Fruit fly (Drosophila melanogaster) whole organism, prepupa: ENCODE data around the gene CG13917.
A peak's percentile ranks its signal among the peaks of the same experiment; 100 is the strongest.

Experiments
- Blimp-1 ChIP-seq: fragments of 200-800 bp; sonication (Bioruptor generic); optimal IDR thresholded peaks from 3 replicates; lab custom pipeline; 2017; ENCODE audit warnings: missing biosample characterization, missing genetic modification characterization, mild to moderate bottlenecking, moderate library complexity, missing genetic modification reagents
- CG10631 ChIP-seq: fragments of 200-800 bp; sonication (Bioruptor generic); optimal IDR thresholded peaks from 2 replicates; lab custom pipeline; 2016; ENCODE audit warnings: missing biosample characterization, missing genetic modification characterization
- CG10669 ChIP-seq: fragments of 200-800 bp; sonication (Bioruptor generic); optimal IDR thresholded peaks from 3 replicates; lab custom pipeline; 2018; ENCODE audit warnings: missing biosample characterization, mild to moderate bottlenecking, missing genetic modification characterization, moderate library complexity
- CG11294 ChIP-seq: fragments of 200-800 bp; sonication (Bioruptor generic); IDR thresholded peaks from 2 replicates; pipeline ENCODE4 v1.3.6; 2022; ENCODE audit warnings: missing biosample characterization, missing genetic modification characterization
- CG11762 ChIP-seq: fragments of 200-800 bp; sonication (Bioruptor generic); optimal IDR thresholded peaks from 3 replicates; lab custom pipeline; 2016; ENCODE audit warnings: missing biosample characterization, missing genetic modification characterization; ENCODE audit not compliant: insufficient read depth
- CG11902 ChIP-seq: fragments of 200-800 bp; sonication (Bioruptor generic); optimal IDR thresholded peaks from 3 replicates; lab custom pipeline; 2016; ENCODE audit warnings: missing biosample characterization, missing genetic modification characterization
- CG1621 ChIP-seq: fragments of 200-800 bp; sonication (Bioruptor generic); optimal IDR thresholded peaks from 3 replicates; lab custom pipeline; 2018; ENCODE audit warnings: missing biosample characterization, mild to moderate bottlenecking, missing genetic modification characterization
- CG3032 ChIP-seq: fragments of 200-800 bp; optimal IDR thresholded peaks from 2 replicates; lab custom pipeline; 2019; ENCODE audit warnings: missing biosample characterization, mild to moderate bottlenecking, missing genetic modification characterization, moderate library complexity
- CG31627 ChIP-seq: fragments of 200-800 bp; sonication (Bioruptor generic); optimal IDR thresholded peaks from 3 replicates; lab custom pipeline; 2016; ENCODE audit warnings: missing biosample characterization, missing genetic modification characterization
- CG34406 ChIP-seq: fragments of 200-800 bp; sonication (Bioruptor generic); optimal IDR thresholded peaks from 3 replicates; lab custom pipeline; 2016; ENCODE audit warnings: missing biosample characterization, missing genetic modification characterization
- CG3919 ChIP-seq: fragments of 200-800 bp; sonication (Bioruptor generic); optimal IDR thresholded peaks from 3 replicates; lab custom pipeline; 2016; ENCODE audit warnings: missing biosample characterization, missing genetic modification characterization
- CG4318 ChIP-seq: fragments of 200-800 bp; sonication (Bioruptor generic); optimal IDR thresholded peaks from 3 replicates; lab custom pipeline; 2017; ENCODE audit warnings: missing biosample characterization, mild to moderate bottlenecking, missing genetic modification characterization
- CG6276 ChIP-seq: fragments of 200-800 bp; sonication (Bioruptor generic); optimal IDR thresholded peaks from 2 replicates; lab custom pipeline; 2017; ENCODE audit warnings: missing biosample characterization, mild to moderate bottlenecking, missing genetic modification characterization
- CG6792 ChIP-seq: fragments of 200-800 bp; sonication (Bioruptor generic); optimal IDR thresholded peaks from 3 replicates; lab custom pipeline; 2016; ENCODE audit warnings: missing biosample characterization, missing genetic modification characterization
- CG6854 ChIP-seq: fragments of 200-800 bp; sonication (Bioruptor generic); optimal IDR thresholded peaks from 2 replicates; lab custom pipeline; 2017; ENCODE audit warnings: missing biosample characterization, mild to moderate bottlenecking, missing genetic modification characterization
- CG7368 ChIP-seq: fragments of 200-800 bp; sonication (Bioruptor generic); optimal IDR thresholded peaks from 3 replicates; lab custom pipeline; 2016; ENCODE audit warnings: missing biosample characterization, missing genetic modification characterization
- CG8119 ChIP-seq: fragments of 200-800 bp; sonication (Bioruptor generic); IDR thresholded peaks from 3 replicates; pipeline ENCODE4 v1.3.6; 2022; ENCODE audit warnings: missing biosample characterization, missing genetic modification characterization
- CG8632 ChIP-seq: fragments of 200-800 bp; sonication (Bioruptor generic); optimal IDR thresholded peaks from 3 replicates; lab custom pipeline; 2016; ENCODE audit warnings: missing biosample characterization, missing genetic modification characterization
- Eip78C ChIP-seq: fragments of 200-800 bp; sonication (Bioruptor generic); peaks from one replicate; lab custom pipeline; 2016; ENCODE audit warnings: missing biosample characterization, missing genetic modification characterization
- Eip93F ChIP-seq: fragments of 200-800 bp; sonication (Bioruptor generic); optimal IDR thresholded peaks from 2 replicates; lab custom pipeline; 2016; ENCODE audit warnings: missing biosample characterization, mild to moderate bottlenecking, missing genetic modification characterization
- Ets21C ChIP-seq: fragments of 200-800 bp; sonication (Bioruptor generic); optimal IDR thresholded peaks from 3 replicates; lab custom pipeline; 2016; ENCODE audit warnings: missing biosample characterization, missing genetic modification characterization
- Ets96B ChIP-seq: fragments of 200-800 bp; optimal IDR thresholded peaks from 2 replicates; lab custom pipeline; 2019; ENCODE audit warnings: missing biosample characterization, mild to moderate bottlenecking, missing genetic modification characterization, moderate library complexity
- Gug ChIP-seq: fragments of 200-800 bp; sonication (Bioruptor generic); IDR thresholded peaks from 2 replicates; pipeline ENCODE4 v1.3.6; 2022; ENCODE audit warnings: missing biosample characterization, missing genetic modification characterization
- Hr38 ChIP-seq: sonication (Bioruptor generic); optimal IDR thresholded peaks from 2 replicates; lab custom pipeline; 2016; ENCODE audit warnings: missing biosample characterization, missing genetic modification characterization
- Hr4 ChIP-seq: fragments of 200-800 bp; sonication (Bioruptor generic); optimal IDR thresholded peaks from 3 replicates; lab custom pipeline; 2016; ENCODE audit warnings: missing biosample characterization, missing genetic modification characterization
- Lpt ChIP-seq: fragments of 200-800 bp; sonication (Bioruptor generic); optimal IDR thresholded peaks from 3 replicates; lab custom pipeline; 2016; ENCODE audit warnings: missing biosample characterization, missing genetic modification characterization
- Met ChIP-seq: fragments of 200-800 bp; sonication (Bioruptor generic); optimal IDR thresholded peaks from 3 replicates; lab custom pipeline; 2016; ENCODE audit warnings: missing biosample characterization, missing genetic modification characterization
- OdsH ChIP-seq: fragments of 200-800 bp; sonication (Bioruptor generic); optimal IDR thresholded peaks from 3 replicates; lab custom pipeline; 2016; ENCODE audit warnings: missing biosample characterization, missing genetic modification characterization
- Smox ChIP-seq: fragments of 200-800 bp; sonication (Bioruptor generic); optimal IDR thresholded peaks from 3 replicates; lab custom pipeline; 2016; ENCODE audit warnings: missing biosample characterization, missing genetic modification characterization
- Sox102F ChIP-seq: fragments of 200-800 bp; sonication (Bioruptor generic); optimal IDR thresholded peaks from 2 replicates; lab custom pipeline; 2016; ENCODE audit warnings: missing biosample characterization, mild to moderate bottlenecking, missing genetic modification characterization
- Sox14 ChIP-seq: fragments of 200-800 bp; sonication (Bioruptor generic); optimal IDR thresholded peaks from 3 replicates; lab custom pipeline; 2016; ENCODE audit warnings: missing biosample characterization, missing genetic modification characterization
- Sox15 ChIP-seq: fragments of 200-800 bp; sonication (Bioruptor generic); optimal IDR thresholded peaks from 3 replicates; lab custom pipeline; 2016; ENCODE audit warnings: missing biosample characterization, missing genetic modification characterization
- achi ChIP-seq: fragments of 200-800 bp; sonication (Bioruptor generic); optimal IDR thresholded peaks from 3 replicates; lab custom pipeline; 2016; ENCODE audit warnings: missing biosample characterization, missing genetic modification characterization
- dac ChIP-seq: fragments of 200-800 bp; sonication (Bioruptor generic); optimal IDR thresholded peaks from 2 replicates; lab custom pipeline; 2017; ENCODE audit warnings: missing biosample characterization, mild to moderate bottlenecking, missing genetic modification characterization
- dsx ChIP-seq: fragments of 200-800 bp; optimal IDR thresholded peaks from 3 replicates; lab custom pipeline; 2019; ENCODE audit warnings: missing biosample characterization, mild to moderate bottlenecking, missing genetic modification characterization, moderate library complexity; ENCODE audit not compliant: poor library complexity, severe bottlenecking
- eg ChIP-seq: fragments of 200-800 bp; sonication (Bioruptor generic); IDR thresholded peaks from 3 replicates; pipeline ENCODE4 v1.3.6; 2022; ENCODE audit warnings: missing biosample characterization, missing genetic modification characterization
- esn ChIP-seq: fragments of 200-800 bp; sonication (Bioruptor generic); optimal IDR thresholded peaks from 2 replicates; lab custom pipeline; 2016; ENCODE audit warnings: missing biosample characterization, mild to moderate bottlenecking, missing genetic modification characterization, moderate library complexity
- fd59A ChIP-seq: fragments of 200-800 bp; sonication (Bioruptor generic); optimal IDR thresholded peaks from 2 replicates; lab custom pipeline; 2017; ENCODE audit warnings: missing biosample characterization, mild to moderate bottlenecking, missing genetic modification characterization, missing genetic modification reagents
- fd85E ChIP-seq: fragments of 200-800 bp; sonication (Bioruptor generic); optimal IDR thresholded peaks from 3 replicates; lab custom pipeline; 2016; ENCODE audit warnings: missing biosample characterization, missing genetic modification characterization
- fkh ChIP-seq: fragments of 200-800 bp; sonication (Bioruptor generic); optimal IDR thresholded peaks from 3 replicates; lab custom pipeline; 2017; ENCODE audit warnings: missing biosample characterization, mild to moderate bottlenecking, missing genetic modification characterization, moderate library complexity
- lz ChIP-seq: fragments of 200-800 bp; sonication (Bioruptor generic); optimal IDR thresholded peaks from 3 replicates; lab custom pipeline; 2016; ENCODE audit warnings: missing biosample characterization, missing genetic modification characterization
- pdm3 ChIP-seq: fragments of 200-800 bp; sonication (Bioruptor generic); optimal IDR thresholded peaks from 3 replicates; lab custom pipeline; 2016; ENCODE audit warnings: missing biosample characterization, missing genetic modification characterization
- salr ChIP-seq, 2 experiments: fragments of 200-800 bp; sonication (Bioruptor generic); optimal IDR thresholded peaks; 3 replicates each; lab custom pipeline; 2016 to 2018; ENCODE audit warnings: missing biosample characterization in 2 of 2, missing genetic modification characterization in 2 of 2, mild to moderate bottlenecking in 1 of 2
- spab ChIP-seq: fragments of 200-800 bp; sonication (Bioruptor generic); optimal IDR thresholded peaks from 2 replicates; lab custom pipeline; 2017; ENCODE audit warnings: missing biosample characterization, mild to moderate bottlenecking, missing genetic modification characterization, missing genetic modification reagents
- ss ChIP-seq, 2 experiments: fragments of 200-800 bp; sonication (Bioruptor generic); optimal IDR thresholded peaks; 2 replicates in 1 of 2; 3 replicates in 1 of 2; lab custom pipeline; 2017 to 2018; ENCODE audit warnings: mild to moderate bottlenecking in 2 of 2, missing biosample characterization in 2 of 2, missing genetic modification characterization in 2 of 2, moderate library complexity in 1 of 2
- svp ChIP-seq: fragments of 200-800 bp; sonication (Bioruptor generic); peaks from one replicate; lab custom pipeline; 2016; ENCODE audit warnings: missing biosample characterization, missing genetic modification characterization
- topi ChIP-seq: fragments of 200-800 bp; sonication (Bioruptor generic); optimal IDR thresholded peaks from 3 replicates; lab custom pipeline; 2016; ENCODE audit warnings: missing biosample characterization, missing genetic modification characterization
- vri ChIP-seq: fragments of 200-800 bp; sonication (Bioruptor generic); optimal IDR thresholded peaks from 3 replicates; lab custom pipeline; 2016; ENCODE audit warnings: missing biosample characterization, mild to moderate bottlenecking, missing genetic modification characterization

Gene CG13917

DNA sequence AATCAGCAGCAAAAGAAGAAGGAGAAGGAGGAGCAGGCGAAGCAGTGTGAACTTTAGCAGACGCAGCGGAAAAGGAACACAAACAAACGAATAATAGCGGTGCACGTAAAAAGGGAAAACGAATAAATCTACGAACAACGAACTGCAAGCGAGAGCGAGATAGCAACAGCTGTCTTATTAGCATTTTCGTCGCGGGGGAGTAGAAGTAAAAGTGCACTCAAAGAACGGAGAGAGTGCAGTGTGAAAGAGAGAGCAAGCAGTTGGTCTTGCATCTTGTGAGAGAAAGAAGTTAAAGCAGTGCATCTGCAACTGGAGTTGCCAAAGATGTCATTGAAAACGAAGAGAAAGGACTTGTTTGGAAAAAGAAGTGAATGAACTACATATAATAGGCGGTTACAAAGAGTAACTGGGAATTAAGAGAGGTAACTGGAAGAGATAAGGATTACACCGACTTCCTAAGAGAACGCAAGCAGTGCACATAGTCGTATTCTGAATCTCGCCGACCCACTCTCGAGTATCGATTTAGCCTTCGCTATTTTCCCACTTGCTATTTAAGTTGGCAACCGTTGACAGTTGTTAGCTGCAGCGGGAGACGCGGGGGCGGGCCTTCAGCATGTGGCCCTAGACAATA, 16.4 kb downstream of the CG13917 start (continued):
- peak; percentile 42 for TF ChIP-seq CG6276 (GFP tag; lab: Kevin White, UChicago)
- peak; percentile 36 for TF ChIP-seq dsx (GFP tag; lab: Kevin White, UChicago)
- TF ChIP-seq, all 60 proteins: peak for 14

DNA sequence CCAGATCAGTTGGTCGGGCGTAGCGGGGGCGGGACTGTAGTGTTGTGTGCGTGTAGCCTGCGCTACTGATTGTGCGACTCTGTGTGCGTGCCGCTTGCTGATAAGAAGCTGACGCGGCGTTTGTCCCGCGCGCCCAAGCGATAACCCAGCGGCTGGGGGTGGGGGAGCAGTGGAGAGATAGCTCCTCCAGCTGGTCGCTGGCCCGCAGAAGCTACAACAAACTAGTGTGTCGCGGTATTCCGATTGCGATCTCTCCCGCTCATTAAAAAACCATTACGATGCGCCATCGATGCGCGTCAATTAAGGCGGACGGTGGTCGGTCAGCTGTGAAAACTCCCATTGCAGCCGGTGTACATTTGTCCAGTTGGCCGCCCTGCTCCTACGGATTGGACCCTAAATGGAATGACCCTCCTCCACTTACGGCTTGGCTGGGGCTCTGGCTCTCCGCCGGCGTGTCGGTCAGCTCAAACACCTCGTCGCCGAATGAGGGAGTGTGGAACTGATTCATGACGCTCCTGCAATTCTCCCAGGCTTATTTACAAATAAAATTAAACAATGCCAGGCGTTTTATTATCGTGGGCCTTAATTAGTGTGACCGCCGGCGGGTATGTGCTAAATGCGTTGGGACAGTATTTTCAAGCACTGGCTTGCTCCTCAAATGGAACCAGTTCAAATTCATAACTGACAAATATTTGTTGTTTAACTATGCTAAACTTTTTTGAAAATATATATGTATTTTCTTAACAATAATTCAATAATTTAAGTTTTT, 25.7 kb downstream of the CG13917 start, which contains the start of gene CG12104:
Gene CG12104 (minus strand): TSS at position 611 of the 769 bp plus-strand sequence.
- no peak for TF ChIP-seq CG3919 (GFP tag; lab: Kevin White, UChicago)
- TF ChIP-seq CG8632 (GFP tag; lab: Kevin White, UChicago): no peak
- 0 out of 3 replicates have a peak, but pooled peaks have one; percentile 30 for TF ChIP-seq eg (GFP tag; lab: Robert Waterston, UW)
- TF ChIP-seq CG3032 (tag; lab: Kevin White, UChicago): no peak
- no peak for TF ChIP-seq Eip93F (GFP tag; lab: Kevin White, UChicago)
- no peak for TF ChIP-seq CG34406
- TF ChIP-seq CG6854 (GFP tag; lab: Kevin White, UChicago): no peak
- TF ChIP-seq Hr38 (GFP tag; lab: Kevin White, UChicago): no peak
- no peak for TF ChIP-seq CG1621
- no peak for TF ChIP-seq Sox102F
- no peak for TF ChIP-seq vri (GFP tag; lab: Kevin White, UChicago)
- TF ChIP-seq CG10669 (GFP tag; lab: Kevin White, UChicago): no peak
- no peak for TF ChIP-seq dsx (GFP tag; lab: Kevin White, UChicago)
- no peak for TF ChIP-seq CG8119 (GFP tag; lab: Robert Waterston, UW)
- TF ChIP-seq fd85E (GFP tag; lab: Kevin White, UChicago): no peak
- peak; percentile 77 for TF ChIP-seq fkh (GFP tag; lab: Kevin White, UChicago)
- no peak for TF ChIP-seq CG4318 (GFP tag; lab: Kevin White, UChicago)
- TF ChIP-seq Eip78C: peak; percentile 64
- no peak for TF ChIP-seq achi (GFP tag; lab: Kevin White, UChicago)
- no peak for TF ChIP-seq Hr4
- TF ChIP-seq lz (GFP tag; lab: Kevin White, UChicago): no peak
- no peak for TF ChIP-seq CG7368 (GFP tag; lab: Kevin White, UChicago)
- TF ChIP-seq pdm3 (GFP tag; lab: Kevin White, UChicago): no peak
- TF ChIP-seq dac (GFP tag; lab: Kevin White, UChicago): no peak
- no peak for TF ChIP-seq Met
- TF ChIP-seq Blimp-1: no peak
- TF ChIP-seq esn (GFP tag; lab: Kevin White, UChicago): no peak
- TF ChIP-seq Sox15 (GFP tag; lab: Kevin White, UChicago): no peak
- TF ChIP-seq spab: no peak
- TF ChIP-seq fd59A: no peak
- TF ChIP-seq OdsH (GFP tag; lab: Kevin White, UChicago): no peak
- no peak for TF ChIP-seq CG6792 (GFP tag; lab: Kevin White, UChicago)
- no peak for TF ChIP-seq CG31627 (GFP tag; lab: Kevin White, UChicago)
- peak; percentile 99 for TF ChIP-seq svp (GFP tag; lab: Kevin White, UChicago)
- TF ChIP-seq salr (GFP tag; optimal IDR thresholded peaks at IDR 0.05; lab: Kevin White, UChicago): no peak
- TF ChIP-seq CG10631 (GFP tag; lab: Kevin White, UChicago): no peak
- TF ChIP-seq ss (GFP tag; optimal IDR thresholded peaks at IDR 0.05; lab: Kevin White, UChicago): peak in 1 of 2 experiments; percentile 2
- TF ChIP-seq topi (GFP tag; lab: Kevin White, UChicago): no peak
- no peak for TF ChIP-seq CG11294 (GFP tag; lab: Robert Waterston, UW)
- no peak for TF ChIP-seq Smox (GFP tag; lab: Kevin White, UChicago)
- TF ChIP-seq CG11902 (GFP tag; lab: Kevin White, UChicago): no peak
- no peak for TF ChIP-seq Lpt (GFP tag; lab: Kevin White, UChicago)
- no peak for TF ChIP-seq Ets96B (tag; lab: Kevin White, UChicago)
- no peak for TF ChIP-seq Gug
- no peak for TF ChIP-seq Ets21C (GFP tag; lab: Kevin White, UChicago)
- no peak for TF ChIP-seq CG11762 (GFP tag; lab: Kevin White, UChicago)
- no peak for TF ChIP-seq Sox14 (GFP tag; lab: Kevin White, UChicago)
